Worm (Caenorhabditis elegans) whole organism, L3 larva: Measurements from ENCODE around the gene ZK1098.12.

Source experiments
- R02D3.7 ChIP-seq: fragments of 150-350 bp; optimal IDR thresholded peaks from 2 replicates; lab custom pipeline; 2014; ENCODE audit warnings: missing biosample characterization, missing genetic modification characterization
- ZK546.5 ChIP-seq: sonication (generic microtip); optimal IDR thresholded peaks from 2 replicates; lab custom pipeline; 2017; ENCODE audit warnings: missing biosample characterization, missing genetic modification characterization
- aly-2 ChIP-seq: fragments of 150-350 bp; optimal IDR thresholded peaks from 2 replicates; lab custom pipeline; 2014; ENCODE audit warnings: missing biosample characterization, missing genetic modification characterization
- ama-1 ChIP-seq: fragments of 150-350 bp; optimal IDR thresholded peaks from 2 replicates; lab custom pipeline; 2018
- ceh-16 ChIP-seq: sonication (generic microtip); optimal IDR thresholded peaks from 2 replicates; lab custom pipeline; 2017; ENCODE audit warnings: missing biosample characterization, missing genetic modification characterization
- ceh-82 ChIP-seq: fragments of 150-350 bp; optimal IDR thresholded peaks from 2 replicates; lab custom pipeline; 2014; ENCODE audit warnings: missing biosample characterization, missing genetic modification characterization
- ceh-9 ChIP-seq: sonication (generic microtip); optimal IDR thresholded peaks from 2 replicates; lab custom pipeline; 2018; ENCODE audit warnings: missing biosample characterization, missing genetic modification characterization
- daf-12 ChIP-seq: fragments of 150-350 bp; optimal IDR thresholded peaks from 2 replicates; lab custom pipeline; 2014; ENCODE audit warnings: missing biosample characterization, missing genetic modification reagents, missing genetic modification characterization
- egl-5 ChIP-seq: fragments of 150-350 bp; optimal IDR thresholded peaks from 2 replicates; lab custom pipeline; 2017; ENCODE audit warnings: missing biosample characterization, missing genetic modification reagents, missing genetic modification characterization, inconsistent platforms
- elt-1 ChIP-seq: fragments of 150-350 bp; optimal IDR thresholded peaks from 2 replicates; lab custom pipeline; 2014; ENCODE audit warnings: missing biosample characterization, missing genetic modification characterization
- elt-2 ChIP-seq: sonication (generic microtip); optimal IDR thresholded peaks from 2 replicates; lab custom pipeline; 2016; ENCODE audit warnings: missing genetic modification reagents, mild to moderate bottlenecking, missing genetic modification characterization, missing compliant biosample characterization
- elt-3 ChIP-seq, 3 experiments: fragments of 150-350 bp in 1 of 3; sonication (generic microtip) in 2 of 3; optimal IDR thresholded peaks; 2 replicates in 2 of 3; 4 replicates in 1 of 3; lab custom pipeline; 2014 to 2017; ENCODE audit warnings: missing biosample characterization in 3 of 3, missing genetic modification characterization in 3 of 3
- fkh-10 ChIP-seq: sonication (generic microtip); optimal IDR thresholded peaks from 2 replicates; lab custom pipeline; 2017; ENCODE audit warnings: missing biosample characterization, missing genetic modification reagents, missing genetic modification characterization
- fos-1 ChIP-seq: fragments of 150-350 bp; optimal IDR thresholded peaks from 2 replicates; lab custom pipeline; 2014; ENCODE audit warnings: missing biosample characterization, missing genetic modification characterization
- hmg-11 ChIP-seq: sonication (generic microtip); optimal IDR thresholded peaks from 2 replicates; lab custom pipeline; 2016; ENCODE audit warnings: missing genetic modification characterization, missing compliant biosample characterization
- jun-1 ChIP-seq: fragments of 150-350 bp; optimal IDR thresholded peaks from 2 replicates; lab custom pipeline; 2014; ENCODE audit warnings: missing biosample characterization, missing genetic modification reagents, missing genetic modification characterization
- lin-15B ChIP-seq: fragments of 150-350 bp; optimal IDR thresholded peaks from 2 replicates; lab custom pipeline; 2014; ENCODE audit warnings: missing biosample characterization, missing genetic modification characterization
- lin-39 ChIP-seq: fragments of 150-350 bp; optimal IDR thresholded peaks from 2 replicates; lab custom pipeline; 2018; ENCODE audit warnings: missing biosample characterization, missing genetic modification reagents, missing genetic modification characterization
- lsy-12 ChIP-seq: sonication (generic microtip); optimal IDR thresholded peaks from 2 replicates; lab custom pipeline; 2016; ENCODE audit warnings: mild to moderate bottlenecking, missing genetic modification characterization, missing compliant biosample characterization
- mdl-1 ChIP-seq: fragments of 150-350 bp; optimal IDR thresholded peaks from 2 replicates; lab custom pipeline; 2014; ENCODE audit warnings: missing biosample characterization, missing genetic modification characterization
- mml-1 ChIP-seq: fragments of 150-350 bp; sonication (generic microtip); optimal IDR thresholded peaks from 3 replicates; lab custom pipeline; 2014; ENCODE audit warnings: missing biosample characterization, missing genetic modification characterization
- nfya-1 ChIP-seq: sonication (generic microtip); optimal IDR thresholded peaks from 2 replicates; lab custom pipeline; 2017; ENCODE audit warnings: missing genetic modification characterization, mild to moderate bottlenecking, missing compliant biosample characterization, antibody characterized with exemption, moderate library complexity; ENCODE audit not compliant: insufficient read depth
- nhr-11 ChIP-seq: fragments of 150-350 bp; optimal IDR thresholded peaks from 2 replicates; lab custom pipeline; 2014; ENCODE audit warnings: missing biosample characterization, missing genetic modification characterization
- nhr-12 ChIP-seq: fragments of 150-350 bp; optimal IDR thresholded peaks from 2 replicates; lab custom pipeline; 2014; ENCODE audit warnings: missing biosample characterization, missing genetic modification characterization
- nhr-23 ChIP-seq: fragments of 150-350 bp; optimal IDR thresholded peaks from 2 replicates; lab custom pipeline; 2014; ENCODE audit warnings: missing biosample characterization, missing genetic modification reagents, missing genetic modification characterization
- nhr-237 ChIP-seq: fragments of 150-350 bp; optimal IDR thresholded peaks from 2 replicates; lab custom pipeline; 2014; ENCODE audit warnings: missing biosample characterization, missing genetic modification characterization
- nhr-25 ChIP-seq: sonication (generic microtip); optimal IDR thresholded peaks from 2 replicates; lab custom pipeline; 2017; ENCODE audit warnings: missing biosample characterization, missing genetic modification characterization
- nhr-43 ChIP-seq: sonication (generic microtip); optimal IDR thresholded peaks from 2 replicates; lab custom pipeline; 2016; ENCODE audit warnings: mild to moderate bottlenecking, missing genetic modification characterization, missing compliant biosample characterization; ENCODE audit not compliant: poor library complexity, severe bottlenecking
- nhr-76 ChIP-seq: fragments of 150-350 bp; sonication (generic microtip); optimal IDR thresholded peaks from 5 replicates; lab custom pipeline; 2014; ENCODE audit warnings: missing biosample characterization, missing genetic modification characterization
- nhr-77 ChIP-seq: fragments of 150-350 bp; optimal IDR thresholded peaks from 2 replicates; lab custom pipeline; 2014; ENCODE audit warnings: missing biosample characterization, missing genetic modification characterization
- pha-4 ChIP-seq: fragments of 150-350 bp; optimal IDR thresholded peaks from 2 replicates; lab custom pipeline; 2014; ENCODE audit warnings: missing biosample characterization, missing genetic modification reagents, missing genetic modification characterization
- pqm-1 ChIP-seq: fragments of 150-350 bp; optimal IDR thresholded peaks from 2 replicates; lab custom pipeline; 2017; ENCODE audit warnings: missing biosample characterization, missing genetic modification characterization, inconsistent platforms
- sea-2 ChIP-seq: fragments of 150-350 bp; sonication (generic microtip); optimal IDR thresholded peaks from 4 replicates; lab custom pipeline; 2014; ENCODE audit warnings: missing biosample characterization, missing genetic modification reagents, missing genetic modification characterization
- skn-1 ChIP-seq: fragments of 150-350 bp; optimal IDR thresholded peaks from 2 replicates; lab custom pipeline; 2014; ENCODE audit warnings: missing biosample characterization, missing genetic modification characterization
- snpc-4 ChIP-seq: fragments of 150-350 bp; optimal IDR thresholded peaks from 2 replicates; lab custom pipeline; 2014; ENCODE audit warnings: missing biosample characterization, missing genetic modification characterization
- tbx-2 ChIP-seq: sonication (generic microtip); optimal IDR thresholded peaks from 2 replicates; lab custom pipeline; 2016; ENCODE audit warnings: mild to moderate bottlenecking, missing genetic modification characterization, missing compliant biosample characterization
- unc-39 ChIP-seq: sonication (generic microtip); optimal IDR thresholded peaks from 4 replicates; lab custom pipeline; 2017; ENCODE audit warnings: missing biosample characterization, missing genetic modification characterization
- unc-62 ChIP-seq: fragments of 150-350 bp; sonication (generic microtip); optimal IDR thresholded peaks from 4 replicates; lab custom pipeline; 2014; ENCODE audit warnings: missing biosample characterization, missing genetic modification reagents, missing genetic modification characterization
- zag-1 ChIP-seq: fragments of 150-350 bp; optimal IDR thresholded peaks from 2 replicates; lab custom pipeline; 2014; ENCODE audit warnings: missing biosample characterization, missing genetic modification characterization

Gene ZK1098.12

DNA sequence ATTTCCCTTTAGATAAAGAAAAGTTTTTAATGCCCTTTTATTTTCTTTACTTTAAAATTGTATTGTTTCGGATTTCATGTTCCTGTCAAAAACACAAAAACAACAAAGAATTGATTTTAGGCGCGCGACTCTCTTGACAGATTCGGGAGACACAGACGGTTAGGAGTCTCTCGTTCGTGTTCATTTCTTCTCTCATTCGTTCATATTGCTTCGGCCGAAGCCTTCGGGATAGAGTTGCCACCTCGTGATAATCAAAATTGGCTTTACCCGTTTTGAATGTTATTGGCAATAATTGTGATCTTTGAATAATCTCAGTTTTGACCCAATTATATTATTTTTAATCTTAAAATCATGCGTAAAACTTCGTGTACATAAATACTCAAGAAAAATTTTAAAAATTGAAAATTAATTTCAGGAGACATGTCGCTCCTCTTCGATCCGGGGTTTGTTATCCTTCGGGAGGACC is 33.8 kb upstream of the ZK1098.12 start, which contains the start of gene F55H2.5:
F55H2.5 (plus strand) TSS at position 416 of the 466 bp plus-strand sequence.
- peak; percentile 31 for TF ChIP-seq hmg-11 (tag; lab: Kevin White, UChicago)
- peak; percentile 18 for TF ChIP-seq nfya-1 (tag; lab: Kevin White, UChicago)
- TF ChIP-seq lin-15B (tag; lab: Kevin White, UChicago): peak; percentile 2
- peak; percentile 5 for TF ChIP-seq pha-4 (tag; lab: Kevin White, UChicago)
- TF ChIP-seq lsy-12: no peak
- no peak for TF ChIP-seq unc-62 (GFP tag; lab: Kevin White, UChicago)
- TF ChIP-seq ama-1: peak; percentile 43

DNA sequence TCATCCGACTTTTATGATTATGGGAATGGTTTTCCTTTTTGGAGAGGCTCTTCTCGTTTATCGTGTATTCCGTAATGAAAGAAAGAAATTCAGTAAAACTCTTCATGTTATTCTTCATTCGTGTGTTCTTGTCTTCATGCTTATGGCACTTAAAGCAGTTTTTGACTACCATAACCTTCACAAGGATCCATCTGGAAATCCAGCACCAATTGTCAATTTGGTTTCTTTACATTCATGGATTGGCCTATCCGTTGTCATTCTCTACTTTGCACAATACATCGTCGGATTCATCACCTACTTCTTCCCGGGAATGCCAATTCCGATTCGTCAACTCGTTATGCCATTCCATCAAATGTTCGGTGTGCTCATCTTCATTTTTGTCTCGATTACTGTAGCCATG is 33.3 kb upstream of the ZK1098.12 start:
- TF ChIP-seq nhr-77 (tag; lab: Kevin White, UChicago) (no peak), ceh-82 (tag; lab: Kevin White, UChicago) (no peak), fos-1 (tag; lab: Kevin White, UChicago) (no peak), ZK546.5 (tag; lab: Kevin White, UChicago) (no peak), nhr-11 (no peak), unc-62 (GFP tag; lab: Kevin White, UChicago) (no peak), mml-1 (tag; lab: Kevin White, UChicago) (no peak), skn-1 (tag; lab: Kevin White, UChicago) (no peak), daf-12 (tag; lab: Kevin White, UChicago) (no peak), elt-3 (tag; optimal IDR thresholded peaks at IDR 0.05; lab: Kevin White, UChicago) (no peak), elt-2 (tag; lab: Kevin White, UChicago) (no peak), snpc-4 (tag; lab: Kevin White, UChicago) (no peak), fkh-10 (no peak)

DNA sequence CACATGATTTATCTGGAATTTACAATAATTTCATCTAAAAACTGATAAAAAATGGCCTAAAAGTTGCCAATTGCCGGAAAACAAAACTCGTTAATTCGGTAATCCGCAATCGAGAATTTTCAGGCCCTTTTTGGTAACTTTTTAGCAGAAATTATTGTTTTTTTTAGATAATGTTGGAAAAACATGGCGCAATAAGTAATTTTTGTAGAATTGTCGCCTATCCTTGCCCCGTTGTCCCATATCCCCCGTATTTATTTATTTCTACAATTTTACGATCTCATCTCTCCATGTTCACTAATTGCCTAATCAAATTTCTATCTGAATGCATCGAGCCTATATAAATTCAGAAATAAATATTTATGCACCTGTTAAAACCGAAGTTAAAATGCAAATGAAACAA is 31.9 kb upstream of the ZK1098.12 start:
- TF ChIP-seq snpc-4 (tag; lab: Kevin White, UChicago) (no peak), elt-2 (tag; lab: Kevin White, UChicago) (no peak), ama-1 (no peak)
- TF ChIP-seq, all 47 proteins: peak for 0

DNA sequence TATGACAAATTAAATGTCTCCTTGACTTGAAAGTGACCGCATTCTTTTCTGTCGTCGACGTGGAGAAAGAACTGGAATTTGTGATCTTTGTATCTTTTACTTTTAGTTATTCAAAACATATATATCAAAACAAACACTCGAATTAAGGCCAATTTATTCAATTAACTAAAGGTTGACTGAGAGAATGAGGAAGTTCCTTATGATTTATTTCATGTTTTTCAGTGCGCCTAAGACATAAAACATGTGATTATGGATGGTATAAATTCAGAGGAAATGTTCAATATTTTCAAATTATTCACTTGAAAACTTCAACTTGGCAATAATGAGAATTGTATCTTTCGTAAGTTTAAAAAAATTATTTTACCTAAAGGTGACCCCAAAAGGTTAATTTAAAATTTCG is 31.4 kb upstream of the ZK1098.12 start, which contains the start of gene F55H2.8:
F55H2.8 (plus strand) TSS at position 301 of the 400 bp plus-strand sequence.
- TF ChIP-seq R02D3.7 (tag; lab: Kevin White, UChicago) (no peak), nfya-1 (tag; lab: Kevin White, UChicago) (no peak), unc-39 (no peak), ceh-16 (tag; lab: Kevin White, UChicago) (no peak), lsy-12 (no peak), nhr-23 (peak; percentile 17)

DNA sequence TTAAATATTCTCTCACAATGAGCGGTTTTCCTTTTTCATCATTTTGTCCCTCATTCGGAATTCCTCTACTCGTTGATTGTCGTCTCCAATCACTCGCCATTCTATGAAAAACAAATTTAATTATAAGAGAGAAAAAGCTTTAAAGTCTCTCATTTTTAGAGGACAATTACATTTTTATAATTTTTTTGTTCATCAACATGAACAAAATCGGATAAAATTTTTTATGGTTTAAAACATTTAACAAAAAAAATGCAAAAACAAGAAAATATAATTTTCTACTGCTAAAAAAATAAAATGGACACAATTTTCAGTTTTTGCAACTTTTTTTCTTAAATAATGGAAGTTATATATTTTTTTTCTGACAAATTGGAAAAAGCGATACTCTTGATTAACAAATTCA is 28.8 kb upstream of the ZK1098.12 start, which contains the start of gene F55H2.7:
F55H2.7 (minus strand) TSS at position 101 of the 400 bp plus-strand sequence.
- TF ChIP-seq pqm-1 (tag; lab: Kevin White, UChicago) (no peak), nhr-25 (no peak), nhr-77 (tag; lab: Kevin White, UChicago) (no peak)
- TF ChIP-seq, all 47 proteins: peak for 0

ce11 chrIII:9521410-9522090 is 23.4 kb upstream of the ZK1098.12 start, which contains the start of the genes clu-1 and prp-40:
clu-1 (minus strand) TSS chrIII:9521460.
prp-40 (plus strand) TSS chrIII:9522075.
- peak; percentile 72 for TF ChIP-seq egl-5 (tag; lab: Kevin White, UChicago)
- peak; percentile 90 for TF ChIP-seq snpc-4 (tag; lab: Kevin White, UChicago)
- no peak for TF ChIP-seq nhr-77 (tag; lab: Kevin White, UChicago)
- TF ChIP-seq tbx-2: peak; percentile 62
- peak; percentile 74 for TF ChIP-seq pqm-1 (tag; lab: Kevin White, UChicago)
- peak; percentile 35 for TF ChIP-seq zag-1 (tag; lab: Kevin White, UChicago)
- TF ChIP-seq fkh-10: peak; percentile 69
- TF ChIP-seq nhr-43 (tag; lab: Kevin White, UChicago): peak; percentile 75
- no peak for TF ChIP-seq mdl-1 (tag; lab: Kevin White, UChicago)
- TF ChIP-seq lin-39 (tag; lab: Kevin White, UChicago): peak; percentile 90
- TF ChIP-seq nhr-76 (tag; lab: Kevin White, UChicago): no peak
- TF ChIP-seq nhr-237 (tag; lab: Kevin White, UChicago): no peak
- TF ChIP-seq lsy-12: peak; percentile 80
- no peak for TF ChIP-seq sea-2 (GFP tag; lab: Kevin White, UChicago)
- TF ChIP-seq unc-39: no peak
- peak; percentile 69 for TF ChIP-seq elt-2 (tag; lab: Kevin White, UChicago)
- TF ChIP-seq aly-2 (tag; lab: Kevin White, UChicago): no peak
- TF ChIP-seq R02D3.7 (tag; lab: Kevin White, UChicago): peak; percentile 77
- no peak for TF ChIP-seq daf-12 (tag; lab: Kevin White, UChicago)
- peak; percentile 80 for TF ChIP-seq jun-1 (tag; lab: Kevin White, UChicago)
- no peak for TF ChIP-seq nhr-12 (tag; lab: Kevin White, UChicago)
- TF ChIP-seq ceh-9 (tag; lab: Kevin White, UChicago): no peak
- peak; percentile 36 for TF ChIP-seq elt-1 (tag; lab: Kevin White, UChicago)
- no peak for TF ChIP-seq ama-1
- TF ChIP-seq nhr-11: peak; percentile 63
- TF ChIP-seq lin-15B (tag; lab: Kevin White, UChicago): peak; percentile 98
- TF ChIP-seq elt-3 (tag; optimal IDR thresholded peaks at IDR 0.05; lab: Kevin White, UChicago): no peak
